Fruit fly (Drosophila melanogaster) whole organism, embryonic: ENCODE data around the gene CG11892.

Experiments used
- BtbVII ChIP-seq: fragments of 200-800 bp; sonication (Bioruptor generic); optimal IDR thresholded peaks from 3 replicates; lab custom pipeline; 2017; ENCODE audit warnings: missing biosample characterization, mild to moderate bottlenecking, missing genetic modification characterization
- CG11398 ChIP-seq: fragments of 200-800 bp; sonication (Bioruptor generic); optimal IDR thresholded peaks from 2 replicates; lab custom pipeline; 2016; ENCODE audit warnings: missing biosample characterization, missing genetic modification characterization
- CG11695 ChIP-seq: fragments of 200-800 bp; sonication (Bioruptor generic); IDR thresholded peaks from 3 replicates; pipeline ENCODE4 v1.3.6; 2022; ENCODE audit warnings: missing biosample characterization, missing genetic modification characterization
- CG12299 ChIP-seq: fragments of 200-800 bp; sonication (Bioruptor generic); optimal IDR thresholded peaks from 2 replicates; lab custom pipeline; 2018; ENCODE audit warnings: missing biosample characterization, mild to moderate bottlenecking, missing genetic modification characterization
- CG13123 ChIP-seq: fragments of 200-800 bp; sonication (Bioruptor generic); optimal IDR thresholded peaks from 2 replicates; lab custom pipeline; 2016; ENCODE audit warnings: missing biosample characterization, missing genetic modification characterization
- CG14965 ChIP-seq: fragments of 200-800 bp; sonication (Bioruptor generic); optimal IDR thresholded peaks from 2 replicates; lab custom pipeline; 2016; ENCODE audit warnings: missing biosample characterization, missing genetic modification characterization, borderline replicate concordance
- CG16813 ChIP-seq: fragments of 200-800 bp; sonication (Bioruptor generic); IDR thresholded peaks from 3 replicates; pipeline ENCODE4 v1.3.6; 2022; ENCODE audit warnings: missing biosample characterization, missing genetic modification characterization; ENCODE audit not compliant: partially characterized antibody
- CG17568 ChIP-seq: fragments of 200-800 bp; sonication (Bioruptor generic); optimal IDR thresholded peaks from 2 replicates; lab custom pipeline; 2018; ENCODE audit warnings: missing biosample characterization, mild to moderate bottlenecking, missing genetic modification characterization, moderate library complexity
- CG17829 ChIP-seq: fragments of 200-800 bp; optimal IDR thresholded peaks from 2 replicates; lab custom pipeline; 2019; ENCODE audit warnings: missing biosample characterization, mild to moderate bottlenecking, missing genetic modification characterization, moderate library complexity
- CG31388 ChIP-seq: fragments of 200-800 bp; sonication (Bioruptor generic); optimal IDR thresholded peaks from 2 replicates; lab custom pipeline; 2016; ENCODE audit warnings: missing biosample characterization, missing genetic modification characterization
- CG32532 ChIP-seq: fragments of 200-800 bp; sonication (Bioruptor generic); IDR thresholded peaks from 2 replicates; pipeline ENCODE4 v1.3.6; 2022; ENCODE audit warnings: missing biosample characterization, missing genetic modification characterization
- CG3281 ChIP-seq: fragments of 200-800 bp; sonication (Bioruptor generic); optimal IDR thresholded peaks from 3 replicates; lab custom pipeline; 2017; ENCODE audit warnings: missing biosample characterization, mild to moderate bottlenecking, missing genetic modification characterization
- CG33557 ChIP-seq: fragments of 200-800 bp; sonication (Bioruptor generic); optimal IDR thresholded peaks from 2 replicates; lab custom pipeline; 2019; ENCODE audit warnings: missing biosample characterization, mild to moderate bottlenecking, missing genetic modification characterization, moderate library complexity
- CG6683 ChIP-seq: fragments of 200-800 bp; sonication (Bioruptor generic); optimal IDR thresholded peaks from 2 replicates; lab custom pipeline; 2017; ENCODE audit warnings: missing biosample characterization, mild to moderate bottlenecking, missing genetic modification characterization, missing genetic modification reagents
- CG7271 ChIP-seq: fragments of 200-800 bp; sonication (Bioruptor generic); optimal IDR thresholded peaks from 2 replicates; lab custom pipeline; 2018; ENCODE audit warnings: missing biosample characterization, mild to moderate bottlenecking, missing genetic modification characterization, moderate library complexity
- CG7357 ChIP-seq: fragments of 200-800 bp; sonication (Bioruptor generic); IDR thresholded peaks from 3 replicates; pipeline ENCODE4 v1.3.6; 2022; ENCODE audit warnings: missing biosample characterization, missing genetic modification characterization
- CG7372 ChIP-seq: fragments of 200-800 bp; sonication (Bioruptor generic); IDR thresholded peaks from 2 replicates; pipeline ENCODE4 v1.3.6; 2022; ENCODE audit warnings: missing biosample characterization, missing genetic modification characterization
- CG7556 ChIP-seq: fragments of 200-800 bp; sonication (Bioruptor generic); optimal IDR thresholded peaks from 2 replicates; lab custom pipeline; 2017; ENCODE audit warnings: missing biosample characterization, mild to moderate bottlenecking, missing genetic modification characterization
- CG9215 ChIP-seq: fragments of 200-800 bp; sonication (Bioruptor generic); IDR thresholded peaks from 2 replicates; pipeline ENCODE4 v1.3.6; 2022; ENCODE audit warnings: missing biosample characterization, missing genetic modification characterization
- CG9932 ChIP-seq: fragments of 200-800 bp; sonication (Bioruptor generic); IDR thresholded peaks from 2 replicates; pipeline ENCODE4 v1.3.6; 2022; ENCODE audit warnings: missing biosample characterization, missing genetic modification characterization
- CHES-1-like ChIP-seq: fragments of 200-800 bp; sonication (Bioruptor generic); optimal IDR thresholded peaks from 2 replicates; lab custom pipeline; 2016; ENCODE audit warnings: missing biosample characterization, missing genetic modification characterization
- Fer1 ChIP-seq: fragments of 200-800 bp; sonication (Bioruptor generic); optimal IDR thresholded peaks from 2 replicates; lab custom pipeline; 2017; ENCODE audit warnings: missing biosample characterization, mild to moderate bottlenecking, missing genetic modification characterization
- Fer2 ChIP-seq: fragments of 200-800 bp; sonication (Bioruptor generic); optimal IDR thresholded peaks from 2 replicates; lab custom pipeline; 2018; ENCODE audit warnings: missing biosample characterization, mild to moderate bottlenecking, missing genetic modification characterization, moderate library complexity
- H15 ChIP-seq: fragments of 200-800 bp; sonication (Bioruptor generic); IDR thresholded peaks from 3 replicates; pipeline ENCODE4 v1.3.6; 2022; ENCODE audit warnings: missing biosample characterization, missing genetic modification characterization
- H2.0 ChIP-seq: fragments of 200-800 bp; sonication (Bioruptor generic); IDR thresholded peaks from 2 replicates; pipeline ENCODE4 v1.3.6; 2022; ENCODE audit warnings: missing biosample characterization, missing genetic modification characterization
- Hey ChIP-seq: fragments of 200-800 bp; sonication (Bioruptor generic); optimal IDR thresholded peaks from 3 replicates; lab custom pipeline; 2018; ENCODE audit warnings: missing biosample characterization, mild to moderate bottlenecking, missing genetic modification characterization
- Hmr ChIP-seq: fragments of 200-800 bp; sonication (Bioruptor generic); optimal IDR thresholded peaks from 3 replicates; lab custom pipeline; 2017; ENCODE audit warnings: mild to moderate bottlenecking, missing biosample characterization, missing genetic modification reagents, missing genetic modification characterization
- Kr ChIP-seq: fragments of 200-800 bp; sonication (Bioruptor generic); optimal IDR thresholded peaks from 2 replicates; lab custom pipeline; 2017; ENCODE audit warnings: missing biosample characterization, mild to moderate bottlenecking, missing genetic modification characterization
- Myb ChIP-seq: fragments of 200-800 bp; sonication (Bioruptor generic); optimal IDR thresholded peaks from 2 replicates; lab custom pipeline; 2016; ENCODE audit warnings: missing biosample characterization, missing genetic modification characterization
- Scr ChIP-seq: fragments of 200-800 bp; sonication (Bioruptor generic); IDR thresholded peaks from 2 replicates; pipeline ENCODE4 v1.3.6; 2022; ENCODE audit warnings: missing biosample characterization, missing genetic modification characterization; ENCODE audit not compliant: partially characterized antibody
- Stat92E ChIP-seq, 3 experiments: fragments of >200 bp in 2 of 3; fragments of 200-800 bp in 1 of 3; sonication (Bioruptor generic) in 1 of 3; optimal IDR thresholded peaks; 2 replicates each; lab custom pipeline; 2017 to 2019; ENCODE audit warnings: missing biosample characterization in 3 of 3, missing genetic modification characterization in 3 of 3, mild to moderate bottlenecking in 1 of 3, moderate library complexity in 1 of 3
- croc ChIP-seq: fragments of 200-800 bp; sonication (Bioruptor generic); conservative IDR thresholded peaks from 3 replicates; pipeline ENCODE4 v1.3.6; 2022; ENCODE audit warnings: missing biosample characterization, missing genetic modification characterization
- dimm ChIP-seq: fragments of 200-800 bp; sonication (Bioruptor generic); IDR thresholded peaks from 2 replicates; pipeline ENCODE4 v1.3.6; 2022; ENCODE audit warnings: missing biosample characterization, missing genetic modification characterization
- ftz-f1 ChIP-seq: fragments of 200-800 bp; sonication (Bioruptor generic); optimal IDR thresholded peaks from 2 replicates; lab custom pipeline; 2016; ENCODE audit warnings: missing biosample characterization, missing genetic modification characterization
- grn ChIP-seq: fragments of 200-800 bp; sonication (Bioruptor generic); optimal IDR thresholded peaks from 3 replicates; lab custom pipeline; 2017; ENCODE audit warnings: missing biosample characterization, missing genetic modification characterization
- nom ChIP-seq: fragments of 200-800 bp; sonication (Bioruptor generic); optimal IDR thresholded peaks from 2 replicates; lab custom pipeline; 2017; ENCODE audit warnings: missing biosample characterization, missing genetic modification characterization, mild to moderate bottlenecking, moderate library complexity, missing genetic modification reagents
- odd ChIP-seq: fragments of 200-800 bp; sonication (Bioruptor generic); optimal IDR thresholded peaks from 2 replicates; lab custom pipeline; 2017; ENCODE audit warnings: missing biosample characterization, mild to moderate bottlenecking, missing genetic modification characterization
- pho ChIP-seq: fragments of 200-800 bp; sonication (Bioruptor generic); optimal IDR thresholded peaks from 2 replicates; lab custom pipeline; 2016; ENCODE audit warnings: missing biosample characterization, missing genetic modification characterization
- phol ChIP-seq: fragments of 200-800 bp; sonication (Bioruptor generic); optimal IDR thresholded peaks from 3 replicates; lab custom pipeline; 2018; ENCODE audit warnings: missing biosample characterization, mild to moderate bottlenecking, missing genetic modification characterization, moderate library complexity
- pnt ChIP-seq: fragments of 200-800 bp; sonication (Bioruptor generic); optimal IDR thresholded peaks from 3 replicates; lab custom pipeline; 2016; ENCODE audit warnings: missing biosample characterization, missing genetic modification characterization
- rib ChIP-seq: fragments of 200-800 bp; sonication (Bioruptor generic); IDR thresholded peaks from 2 replicates; pipeline ENCODE4 v1.3.6; 2022; ENCODE audit warnings: missing biosample characterization, missing genetic modification characterization
- row ChIP-seq: fragments of 200-800 bp; sonication (Bioruptor generic); IDR thresholded peaks from 3 replicates; pipeline ENCODE4 v1.3.6; 2022; ENCODE audit warnings: missing biosample characterization, missing genetic modification characterization
- sd ChIP-seq: fragments of 200-800 bp; sonication (Bioruptor generic); optimal IDR thresholded peaks from 3 replicates; lab custom pipeline; 2018; ENCODE audit warnings: missing biosample characterization, mild to moderate bottlenecking, missing genetic modification characterization, moderate library complexity
- tll ChIP-seq, 2 experiments: fragments of 200-800 bp in 1 of 2; fragments of >200 bp in 1 of 2; sonication (Bioruptor generic) in 1 of 2; optimal IDR thresholded peaks; 2 replicates each; lab custom pipeline; 2017 to 2019; ENCODE audit warnings: missing biosample characterization in 2 of 2, missing genetic modification characterization in 2 of 2, mild to moderate bottlenecking in 1 of 2, moderate library complexity in 1 of 2
- tna ChIP-seq: fragments of 200-800 bp; sonication (Bioruptor generic); IDR thresholded peaks from 2 replicates; pipeline ENCODE4 v1.3.6; 2022; ENCODE audit warnings: missing biosample characterization, missing genetic modification characterization; ENCODE audit not compliant: partially characterized antibody
- trh ChIP-seq: fragments of 200-800 bp; sonication (Bioruptor generic); optimal IDR thresholded peaks from 2 replicates; lab custom pipeline; 2016; ENCODE audit warnings: missing biosample characterization, missing genetic modification characterization
- tx ChIP-seq: fragments of 200-800 bp; sonication (Bioruptor generic); optimal IDR thresholded peaks from 2 replicates; lab custom pipeline; 2016; ENCODE audit warnings: missing biosample characterization, missing genetic modification characterization
- usp ChIP-seq: fragments of >200 bp; optimal IDR thresholded peaks from 2 replicates; lab custom pipeline; 2017; ENCODE audit warnings: missing biosample characterization, missing genetic modification characterization
- zen ChIP-seq: fragments of 200-800 bp; sonication (Bioruptor generic); optimal IDR thresholded peaks from 3 replicates; lab custom pipeline; 2018; ENCODE audit warnings: missing biosample characterization, mild to moderate bottlenecking, missing genetic modification characterization, moderate library complexity

CG11892 gene

DNA sequence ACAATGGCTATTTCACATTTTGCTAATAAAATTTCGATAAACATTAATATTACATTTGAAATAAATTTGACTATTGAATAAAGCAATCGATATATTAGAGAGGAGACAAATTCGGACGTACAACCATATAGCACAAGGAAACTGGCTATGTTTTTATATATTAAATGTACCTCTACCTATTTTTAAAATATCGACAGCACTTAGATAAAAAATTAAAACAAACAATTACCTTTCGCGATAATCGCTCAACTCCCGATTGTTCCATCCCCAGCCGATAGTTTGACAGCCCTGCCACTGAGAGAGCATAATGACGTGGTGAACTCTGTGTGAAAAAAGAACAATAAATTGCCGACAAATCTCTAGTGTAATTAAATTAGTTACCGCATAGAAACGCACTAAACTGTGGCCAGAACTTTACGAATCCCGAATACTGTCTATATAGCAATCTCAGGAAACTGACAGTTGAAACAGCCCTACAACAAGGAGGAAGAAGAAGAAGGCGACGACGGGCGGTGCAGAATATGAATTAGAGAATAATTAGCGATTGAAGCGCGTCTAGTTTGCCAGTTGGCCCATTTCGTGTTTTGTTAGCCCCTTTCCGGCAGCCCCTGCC lies 22.6 kb upstream of the CG11892 start, which contains the start of gene CG11857 (continued):
- TF ChIP-seq BtbVII (GFP tag; lab: Kevin White, UChicago) (peak; percentile 91), Fer2 (tag; lab: Kevin White, UChicago) (peak; percentile 97), CG11695 (GFP tag; lab: Robert Waterston, UW) (peak; percentile 96), nom (peak; percentile 80), Scr (GFP tag; lab: Robert Waterston, UW) (peak; percentile 100), CHES-1-like (peak; percentile 97), Myb (GFP tag; lab: Kevin White, UChicago) (peak; percentile 89), CG17568 (GFP tag; lab: Kevin White, UChicago) (no peak), dimm (GFP tag; lab: Robert Waterston, UW) (peak; percentile 97), tna (GFP tag; lab: Robert Waterston, UW) (peak; percentile 99), CG33557 (peak; percentile 96), CG3281 (GFP tag; lab: Kevin White, UChicago) (peak; percentile 96), Fer1 (GFP tag; lab: Kevin White, UChicago) (peak; percentile 94), zen (tag; lab: Kevin White, UChicago) (peak; percentile 99), CG7372 (peak; percentile 99), ftz-f1 (GFP tag; lab: Kevin White, UChicago) (peak; percentile 91), CG9932 (GFP tag; lab: Robert Waterston, UW) (peak; percentile 100), CG7271 (tag; lab: Kevin White, UChicago) (peak; percentile 95), Stat92E (GFP tag; optimal IDR thresholded peaks at IDR 0.05; lab: Kevin White, UChicago) (peak in 1 of 3 experiments; percentile 91), odd (GFP tag; lab: Kevin White, UChicago) (peak; percentile 89), Kr (GFP tag; lab: Kevin White, UChicago) (peak; percentile 21), tx (GFP tag; lab: Kevin White, UChicago) (peak; percentile 96), croc (peak; percentile 98), trh (GFP tag; lab: Kevin White, UChicago) (peak; percentile 97), CG12299 (peak; percentile 95), CG9215 (GFP tag; lab: Robert Waterston, UW) (peak; percentile 99), Hmr (GFP tag; lab: Kevin White, UChicago) (peak; percentile 97), usp (GFP tag; lab: Kevin White, UChicago) (no peak), phol (tag; lab: Kevin White, UChicago) (peak; percentile 98), CG14965 (GFP tag; lab: Kevin White, UChicago) (peak; percentile 55), row (GFP tag; lab: Robert Waterston, UW) (peak; percentile 100), CG17829 (tag; lab: Kevin White, UChicago) (peak; percentile 98), sd (tag; lab: Kevin White, UChicago) (peak; percentile 90), H2.0 (GFP tag; lab: Robert Waterston, UW) (peak; percentile 99), CG32532 (GFP tag; lab: Robert Waterston, UW) (peak; percentile 99), CG31388 (GFP tag; lab: Kevin White, UChicago) (peak; percentile 97), Hey (tag; lab: Kevin White, UChicago) (peak; percentile 87), pho (GFP tag; lab: Kevin White, UChicago) (peak; percentile 98), CG13123 (GFP tag; lab: Kevin White, UChicago) (peak; percentile 97), CG11398 (GFP tag; lab: Kevin White, UChicago) (peak; percentile 94), rib (GFP tag; lab: Robert Waterston, UW) (peak; percentile 99), CG7357 (GFP tag; lab: Robert Waterston, UW) (peak; percentile 95), CG7556 (GFP tag; lab: Kevin White, UChicago) (peak; percentile 96), CG6683 (GFP tag; lab: Kevin White, UChicago) (peak; percentile 87), pnt (GFP tag; lab: Kevin White, UChicago) (peak; percentile 97), grn (peak; percentile 79), tll (GFP tag; optimal IDR thresholded peaks at IDR 0.05; lab: Kevin White, UChicago) (peak; percentile 45 to 68), H15 (GFP tag; lab: Robert Waterston, UW) (peak; percentile 99), CG16813 (GFP tag; lab: Robert Waterston, UW) (peak; percentile 100)
